Worm (Caenorhabditis elegans) whole organism, young adult: ENCODE data around the gene ndua-12.
"Not testable (repeated sequence)": the region's sequence is repeated elsewhere in the genome, so short reads cannot be mapped to it uniquely, and the experiment has no call there.

Source experiments
- F33H1.4 ChIP-seq: fragments of 200-800 bp; sonication (Bioruptor generic); IDR thresholded peaks from 2 replicates; pipeline ENCODE4 v1.3.6; 2022; ENCODE audit warnings: missing genetic modification reagents, missing genetic modification characterization, missing compliant biosample characterization
- T07F8.4 ChIP-seq: sonication (generic microtip); optimal IDR thresholded peaks from 2 replicates; lab custom pipeline; 2016; ENCODE audit warnings: mild to moderate bottlenecking, missing genetic modification characterization, moderate library complexity, missing compliant biosample characterization
- Y53F4B.3 ChIP-seq: fragments of 200-800 bp; sonication (Bioruptor generic); IDR thresholded peaks from 2 replicates; pipeline ENCODE4 v1.3.6; 2022; ENCODE audit warnings: missing genetic modification reagents, missing genetic modification characterization, missing compliant biosample characterization
- Y53G8AR.9 ChIP-seq: fragments of 200-800 bp; sonication (Bioruptor generic); conservative IDR thresholded peaks from 2 replicates; pipeline ENCODE4 v1.3.6; 2022; ENCODE audit warnings: missing genetic modification reagents, missing genetic modification characterization, missing compliant biosample characterization
- Y56A3A.18 ChIP-seq: fragments of 200-800 bp; sonication (Bioruptor generic); IDR thresholded peaks from 2 replicates; pipeline ENCODE4 v1.3.6; 2022; ENCODE audit warnings: missing genetic modification reagents, missing genetic modification characterization, missing compliant biosample characterization
- Y79H2A.3 ChIP-seq: fragments of 200-800 bp; sonication (Bioruptor generic); conservative IDR thresholded peaks from 2 replicates; pipeline ENCODE4 v1.3.6; 2022; ENCODE audit warnings: missing genetic modification reagents, missing genetic modification characterization, missing compliant biosample characterization
- Y95B8A.8 ChIP-seq: fragments of 200-800 bp; sonication (Bioruptor generic); IDR thresholded peaks from 2 replicates; pipeline ENCODE4 v1.3.6; 2022; ENCODE audit warnings: missing genetic modification reagents, missing genetic modification characterization, missing compliant biosample characterization
- aptf-3 ChIP-seq: fragments of 200-800 bp; sonication (Bioruptor generic); IDR thresholded peaks from 2 replicates; pipeline ENCODE4 v1.3.6; 2022; ENCODE audit warnings: missing genetic modification characterization, missing compliant biosample characterization
- attf-3 ChIP-seq: fragments of 200-800 bp; sonication (Bioruptor generic); conservative IDR thresholded peaks from 2 replicates; pipeline ENCODE4 v1.3.6; 2022; ENCODE audit warnings: missing genetic modification reagents, missing genetic modification characterization, missing compliant biosample characterization
- attf-5 ChIP-seq: fragments of 200-800 bp; sonication (Bioruptor generic); optimal IDR thresholded peaks from 2 replicates; lab custom pipeline; 2018; ENCODE audit warnings: mild to moderate bottlenecking, missing genetic modification characterization, missing compliant biosample characterization
- attf-6 ChIP-seq: fragments of 200-800 bp; sonication (Bioruptor generic); IDR thresholded peaks from 2 replicates; pipeline ENCODE4 v1.3.6; 2022; ENCODE audit warnings: missing genetic modification reagents, missing genetic modification characterization, missing compliant biosample characterization
- bed-1 ChIP-seq: fragments of 200-800 bp; sonication (Bioruptor generic); IDR thresholded peaks from 2 replicates; pipeline ENCODE4 v1.3.6; 2022; ENCODE audit warnings: missing genetic modification reagents, missing genetic modification characterization, missing compliant biosample characterization
- ceh-58 ChIP-seq: fragments of 200-800 bp; sonication (Bioruptor generic); IDR thresholded peaks from 2 replicates; pipeline ENCODE4 v1.3.6; 2022; ENCODE audit warnings: missing genetic modification characterization, missing compliant biosample characterization
- ceh-91 ChIP-seq: fragments of 200-800 bp; sonication (Bioruptor generic); IDR thresholded peaks from 2 replicates; pipeline ENCODE4 v1.3.6; 2022; ENCODE audit warnings: missing genetic modification reagents, missing genetic modification characterization, missing compliant biosample characterization
- die-1 ChIP-seq: sonication (generic microtip); optimal IDR thresholded peaks from 2 replicates; lab custom pipeline; 2016; ENCODE audit warnings: missing genotype, mild to moderate bottlenecking, missing genetic modification characterization, missing compliant biosample characterization
- dpff-1 ChIP-seq: sonication (generic microtip); optimal IDR thresholded peaks from 2 replicates; lab custom pipeline; 2017; ENCODE audit warnings: mild to moderate bottlenecking, missing genetic modification characterization, missing compliant biosample characterization
- egrh-3 ChIP-seq: fragments of 200-800 bp; sonication (Bioruptor generic); IDR thresholded peaks from 2 replicates; pipeline ENCODE4 v1.3.6; 2022; ENCODE audit warnings: missing genetic modification reagents, missing genetic modification characterization, missing compliant biosample characterization
- ets-4 ChIP-seq: fragments of 200-800 bp; sonication (Bioruptor generic); optimal IDR thresholded peaks from 2 replicates; lab custom pipeline; 2018; ENCODE audit warnings: mild to moderate bottlenecking, missing genetic modification characterization, missing compliant biosample characterization
- hmg-1.2 ChIP-seq: fragments of 200-800 bp; sonication (Bioruptor generic); IDR thresholded peaks from 2 replicates; pipeline ENCODE4 v1.3.6; 2022; ENCODE audit warnings: missing genetic modification reagents, missing genetic modification characterization, missing compliant biosample characterization
- hmg-20 ChIP-seq: fragments of 200-800 bp; sonication (Bioruptor generic); IDR thresholded peaks from 2 replicates; pipeline ENCODE4 v1.3.6; 2022; ENCODE audit warnings: missing genetic modification reagents, missing genetic modification characterization, missing compliant biosample characterization
- hsf-1 ChIP-seq: fragments of 200-800 bp; sonication (Bioruptor generic); IDR thresholded peaks from 2 replicates; pipeline ENCODE4 v1.3.6; 2022; ENCODE audit warnings: missing genetic modification reagents, missing genetic modification characterization, missing compliant biosample characterization
- let-526 ChIP-seq: fragments of 200-800 bp; sonication (Bioruptor generic); IDR thresholded peaks from 2 replicates; pipeline ENCODE4 v1.3.6; 2022; ENCODE audit warnings: missing genetic modification reagents, missing genetic modification characterization, missing compliant biosample characterization
- lin-26 ChIP-seq: fragments of 200-800 bp; sonication (Bioruptor generic); IDR thresholded peaks from 2 replicates; pipeline ENCODE4 v1.3.6; 2022; ENCODE audit warnings: missing genetic modification reagents, missing genetic modification characterization, missing compliant biosample characterization
- lin-54 ChIP-seq: fragments of 200-800 bp; sonication (Bioruptor generic); optimal IDR thresholded peaks from 2 replicates; lab custom pipeline; 2018; ENCODE audit warnings: mild to moderate bottlenecking, missing genetic modification characterization, missing compliant biosample characterization
- lsy-27 ChIP-seq: sonication (generic microtip); optimal IDR thresholded peaks from 2 replicates; lab custom pipeline; 2017; ENCODE audit warnings: missing genetic modification characterization, mild to moderate bottlenecking, missing compliant biosample characterization, antibody characterized with exemption, missing genotype, borderline replicate concordance; ENCODE audit not compliant: insufficient read depth
- madf-8 ChIP-seq: fragments of 200-800 bp; sonication (Bioruptor generic); conservative IDR thresholded peaks from 2 replicates; pipeline ENCODE4 v1.3.6; 2022; ENCODE audit warnings: missing genetic modification reagents, missing genetic modification characterization, missing compliant biosample characterization
- mcd-1 ChIP-seq: fragments of 200-800 bp; sonication (Bioruptor generic); IDR thresholded peaks from 2 replicates; pipeline ENCODE4 v1.3.6; 2022; ENCODE audit warnings: missing genetic modification reagents, missing genetic modification characterization, missing compliant biosample characterization
- nfya-1 ChIP-seq: sonication (generic microtip); optimal IDR thresholded peaks from 2 replicates; lab custom pipeline; 2017; ENCODE audit warnings: antibody characterized with exemption, missing compliant biosample characterization, missing genetic modification characterization, borderline replicate concordance; ENCODE audit not compliant: insufficient read depth
- nfyb-1 ChIP-seq: fragments of 200-800 bp; sonication (Bioruptor generic); IDR thresholded peaks from 2 replicates; pipeline ENCODE4 v1.3.6; 2022; ENCODE audit warnings: missing genetic modification reagents, missing genetic modification characterization, missing compliant biosample characterization
- nhr-27 ChIP-seq: fragments of 200-800 bp; sonication (Bioruptor generic); optimal IDR thresholded peaks from 2 replicates; lab custom pipeline; 2018; ENCODE audit warnings: mild to moderate bottlenecking, missing genetic modification characterization, moderate library complexity, missing compliant biosample characterization
- nhr-80 ChIP-seq: sonication (generic microtip); optimal IDR thresholded peaks from 2 replicates; lab custom pipeline; 2016; ENCODE audit warnings: missing genetic modification characterization, missing compliant biosample characterization
- pbrm-1 ChIP-seq: fragments of 200-800 bp; sonication (Bioruptor generic); IDR thresholded peaks from 2 replicates; pipeline ENCODE4 v1.3.6; 2022; ENCODE audit warnings: missing genetic modification reagents, missing genetic modification characterization, missing compliant biosample characterization
- rec-8 ChIP-seq, 2 experiments: sonication (generic microtip); optimal IDR thresholded peaks; 2 replicates each; lab custom pipeline; 2016; ENCODE audit warnings: mild to moderate bottlenecking in 2 of 2, missing genetic modification characterization in 2 of 2, missing genetic modification reagents in 2 of 2, missing genotype in 2 of 2, missing biosample characterization in 1 of 2, missing compliant biosample characterization in 1 of 2, moderate library complexity in 1 of 2
- rpc-1 ChIP-seq, 2 experiments: fragments of 150-350 bp in 1 of 2; sonication (generic microtip) in 1 of 2; optimal IDR thresholded peaks; 2 replicates each; lab custom pipeline; 2014 to 2018; ENCODE audit warnings: missing biosample characterization in 1 of 2, missing genetic modification characterization in 1 of 2, missing genetic modification reagents in 1 of 2, missing genotype in 1 of 2
- tbp1 ChIP-seq: fragments of 200-800 bp; sonication (Bioruptor generic); optimal IDR thresholded peaks from 2 replicates; lab custom pipeline; 2018; ENCODE audit warnings: mild to moderate bottlenecking, missing genetic modification characterization, missing compliant biosample characterization
- unc-130 ChIP-seq: sonication (generic microtip); optimal IDR thresholded peaks from 2 replicates; lab custom pipeline; 2016; ENCODE audit warnings: missing genetic modification reagents, missing genetic modification characterization, missing compliant biosample characterization
- zfh-2 ChIP-seq: fragments of 200-800 bp; sonication (Bioruptor generic); conservative IDR thresholded peaks from 2 replicates; pipeline ENCODE4 v1.3.6; 2022; ENCODE audit warnings: missing genetic modification reagents, missing genetic modification characterization, missing compliant biosample characterization
- ztf-25 ChIP-seq: fragments of 200-800 bp; sonication (Bioruptor generic); IDR thresholded peaks from 2 replicates; pipeline ENCODE4 v1.3.6; 2022; ENCODE audit warnings: missing genetic modification reagents, missing genetic modification characterization, missing compliant biosample characterization
- ztf-26 ChIP-seq: sonication (generic microtip); optimal IDR thresholded peaks from 2 replicates; lab custom pipeline; 2017; ENCODE audit warnings: missing genetic modification characterization, missing compliant biosample characterization
- ztf-28 ChIP-seq: fragments of 200-800 bp; sonication (Bioruptor generic); IDR thresholded peaks from 2 replicates; pipeline ENCODE4 v1.3.6; 2022; ENCODE audit warnings: missing genetic modification reagents, missing genetic modification characterization, missing compliant biosample characterization

ndua-12 gene

DNA sequence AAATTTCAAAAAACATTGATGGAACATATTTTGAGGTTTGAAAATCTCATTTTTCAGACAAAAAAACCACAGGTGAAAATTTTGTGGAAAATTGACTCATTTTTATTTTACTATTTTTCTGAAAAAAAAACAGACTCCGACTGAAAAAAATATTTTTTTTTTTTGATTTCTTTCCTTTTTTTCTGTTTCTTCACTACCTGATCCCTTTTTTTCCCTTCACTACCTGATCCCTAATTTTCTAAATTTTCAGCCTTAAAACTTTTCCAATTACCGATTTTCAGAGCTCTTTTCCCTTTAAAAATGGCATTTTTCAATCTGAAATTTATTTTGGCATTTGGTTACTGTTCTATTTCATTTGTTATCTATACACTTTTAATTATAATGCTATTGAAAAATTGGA, 42.7 kb upstream of the ndua-12 start, which contains the start of gene Y54G2A.77:
Gene Y54G2A.77, plus strand, starts transcription at position 301 of the 400 bp plus-strand sequence.
- TF ChIP-seq aptf-3 = no peak
- TF ChIP-seq, all 124 proteins: peak for 0

DNA sequence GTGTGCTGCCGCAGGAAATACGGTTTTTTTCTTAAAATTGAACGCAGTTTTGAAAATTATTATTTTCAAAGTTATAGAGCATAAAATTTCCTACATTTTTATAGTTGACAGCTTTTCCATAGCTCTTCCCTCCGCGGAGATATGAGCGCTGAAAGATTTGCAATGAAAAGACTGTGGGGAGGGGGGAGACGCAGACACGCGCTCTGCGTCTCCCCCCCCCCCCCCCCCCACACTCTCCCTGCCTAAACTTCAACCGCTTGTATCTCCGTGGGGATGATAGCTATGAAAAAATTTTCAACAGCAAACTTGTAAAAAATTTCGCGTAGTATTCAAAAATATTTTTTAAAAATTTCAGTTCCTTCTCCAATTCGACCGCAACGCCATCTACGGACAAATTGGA, 41.8 kb upstream of the ndua-12 start:
- peak; percentile 67; the same call in 1 of the 2 replicates for TF ChIP-seq zfh-2 (GFP tag; lab: Robert Waterston, UW)
- TF ChIP-seq egrh-3 = peak; percentile 60; the same call in 1 of the 2 replicates
- TF ChIP-seq mcd-1 (GFP tag; lab: Robert Waterston, UW) = 0 out of 2 replicates have a peak, but pooled peaks have one; percentile 11
- TF ChIP-seq Y79H2A.3 (GFP tag; lab: Robert Waterston, UW) = no peak
- no peak for TF ChIP-seq ets-4 (GFP tag; lab: Kevin White, UChicago)
- no peak for TF ChIP-seq nfyb-1
- peak; percentile 89 for TF ChIP-seq hmg-1.2 (GFP tag; lab: Robert Waterston, UW)
- TF ChIP-seq nhr-27 = no peak

DNA sequence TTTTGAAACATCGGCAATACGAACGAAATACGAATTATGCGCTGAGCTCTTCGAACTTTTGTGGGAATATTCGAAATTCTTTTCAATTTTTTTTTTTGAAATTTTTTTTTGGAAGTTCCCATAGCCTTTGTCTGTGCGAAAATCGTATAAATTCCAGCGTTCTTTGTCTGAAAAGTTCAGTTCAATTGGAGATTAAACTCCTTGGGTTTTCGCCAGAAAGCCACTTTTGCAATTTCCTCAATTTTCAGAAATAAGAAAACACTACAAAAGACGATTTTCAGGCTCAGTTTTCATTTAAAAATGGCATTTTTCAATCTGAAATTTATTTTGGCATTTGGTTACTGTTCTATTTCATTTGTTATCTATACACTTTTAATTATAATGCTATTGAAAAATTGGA, 39.5 kb upstream of the ndua-12 start, which contains the start of gene Y54G2A.38:
Gene Y54G2A.38, plus strand, starts transcription at position 301 of the 400 bp plus-strand sequence.
- TF ChIP-seq let-526 (no peak), dpff-1 (no peak), die-1 (tag; lab: Kevin White, UChicago) (no peak)

DNA sequence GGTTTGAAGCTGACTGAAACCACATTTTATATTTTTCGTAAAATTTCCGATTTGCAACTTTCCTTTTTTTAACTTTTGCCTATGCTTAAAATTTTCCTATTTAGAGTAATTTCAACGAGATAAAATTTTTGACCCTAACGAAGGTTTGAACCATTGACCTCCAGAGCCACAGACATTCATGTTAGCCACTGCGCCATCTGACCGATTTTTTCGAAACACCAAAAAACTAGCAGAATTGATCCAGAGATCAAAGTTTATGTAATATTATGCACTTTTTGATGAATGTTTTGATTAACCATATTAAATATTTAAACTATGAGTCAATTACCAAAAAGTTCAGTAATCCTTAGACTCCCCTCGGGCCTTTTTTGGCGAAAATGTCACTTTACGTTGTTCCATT, 38.4 kb upstream of the ndua-12 start:
- TF ChIP-seq tbp1 (GFP tag; lab: Kevin White, UChicago) = peak; percentile 56
- no peak for TF ChIP-seq T07F8.4 (tag; lab: Kevin White, UChicago)
- no peak for TF ChIP-seq rpc-1 (optimal IDR thresholded peaks at IDR 0.05; lab: Kevin White, UChicago)
- peak; percentile 39 for TF ChIP-seq rpc-1 (tag; optimal IDR thresholded peaks at IDR 0.05; lab: Kevin White, UChicago)
- TF ChIP-seq hmg-20 (GFP tag; lab: Robert Waterston, UW) = no peak
- TF ChIP-seq ztf-26 (tag; lab: Kevin White, UChicago) = no peak
- TF ChIP-seq ceh-58 = no peak
- TF ChIP-seq unc-130 = no peak
- TF ChIP-seq die-1 (tag; lab: Kevin White, UChicago) = no peak
- no peak for TF ChIP-seq nhr-27
- TF ChIP-seq nfya-1 (tag; lab: Kevin White, UChicago) = no peak
- TF ChIP-seq dpff-1 = no peak
- TF ChIP-seq ztf-25 (GFP tag; lab: Robert Waterston, UW) = no peak
- no peak for TF ChIP-seq nhr-80
- TF ChIP-seq lin-54 (GFP tag; lab: Kevin White, UChicago) = no peak
- TF ChIP-seq rec-8 (tag; optimal IDR thresholded peaks at IDR 0.05; lab: Kevin White, UChicago) = no peak
- no peak for TF ChIP-seq lsy-27 (tag; lab: Kevin White, UChicago)
- no peak for TF ChIP-seq mcd-1 (GFP tag; lab: Robert Waterston, UW)
- no peak for TF ChIP-seq attf-5 (GFP tag; lab: Kevin White, UChicago)

DNA sequence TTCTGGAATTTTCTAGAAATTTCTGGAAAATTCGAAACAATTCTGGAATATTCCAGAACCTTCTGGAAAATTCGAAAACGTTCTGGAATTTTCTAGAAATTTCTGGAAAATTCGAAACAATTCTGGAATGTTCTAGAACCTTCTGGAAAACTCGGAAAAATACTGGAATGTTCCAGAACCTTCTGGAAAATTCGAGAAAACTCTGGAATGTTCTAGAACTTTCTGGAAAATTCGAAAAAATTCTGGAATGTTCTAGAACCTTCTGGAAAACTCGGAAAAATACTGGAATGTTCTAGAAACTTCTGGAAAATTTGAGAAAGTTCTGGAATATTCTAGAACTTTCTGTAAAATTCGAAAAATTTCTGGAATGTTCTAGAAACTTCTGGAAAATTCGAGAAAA, 36.4 kb upstream of the ndua-12 start:
- TF ChIP-seq lin-26 (GFP tag; lab: Robert Waterston, UW) (peak; percentile 73), Y56A3A.18 (GFP tag; lab: Robert Waterston, UW) (peak; percentile 59; the same call in 1 of the 2 replicates), attf-6 (GFP tag; lab: Robert Waterston, UW) (peak; percentile 84), pbrm-1 (GFP tag; lab: Robert Waterston, UW) (peak; percentile 82), rpc-1 (optimal IDR thresholded peaks at IDR 0.05; lab: Kevin White, UChicago) (peak; percentile 32), ztf-28 (GFP tag; lab: Robert Waterston, UW) (peak; percentile 8; the same call in 1 of the 2 replicates), attf-3 (GFP tag; lab: Robert Waterston, UW) (peak; percentile 55; the same call in 1 of the 2 replicates), Y53G8AR.9 (peak; percentile 66; the same call in 1 of the 2 replicates), hsf-1 (GFP tag; lab: Robert Waterston, UW) (peak; percentile 99), madf-8 (GFP tag; lab: Robert Waterston, UW) (peak; percentile 24; the same call in 1 of the 2 replicates), ceh-91 (GFP tag; lab: Robert Waterston, UW) (peak; percentile 68), mcd-1 (GFP tag; lab: Robert Waterston, UW) (peak; percentile 29; the same call in 1 of the 2 replicates), Y95B8A.8 (GFP tag; lab: Robert Waterston, UW) (peak; percentile 88), let-526 (0 out of 2 replicates have a peak, but pooled peaks have one; percentile 29), F33H1.4 (GFP tag; lab: Robert Waterston, UW) (peak; percentile 30; the same call in 1 of the 2 replicates), Y53F4B.3 (GFP tag; lab: Robert Waterston, UW) (peak; percentile 79; the same call in 1 of the 2 replicates), bed-1 (GFP tag; lab: Robert Waterston, UW) (0 out of 2 replicates have a peak, but pooled peaks have one; percentile 46)
- not testable (repeated sequence) for TF ChIP-seq rpc-1 (tag; optimal IDR thresholded peaks at IDR 0.05; lab: Kevin White, UChicago)
